Fruit fly (Drosophila melanogaster): ENCODE data around the gene maca.

- TF ChIP-seq Myc (optimal IDR thresholded peaks at IDR 0.05) (no peak), dmrt93B (GFP tag; optimal IDR thresholded peaks at IDR 0.05) (no peak)
Measured at dm6 chr3R:15509817-15510216, 15.4 kb downstream of the maca start, which contains the start of gene CG44013.
